Fruit fly (Drosophila melanogaster) whole organism, wandering third instar larva: ENCODE data around the gene sick.

ENCODE experiments used
- Abd-B ChIP-seq: fragments of >200 bp; optimal IDR thresholded peaks from 2 replicates; lab custom pipeline; 2017; ENCODE audit warnings: missing biosample characterization, missing genetic modification characterization
- CG9705 ChIP-seq: fragments of 200-800 bp; sonication (Bioruptor generic); optimal IDR thresholded peaks from 2 replicates; lab custom pipeline; 2018; ENCODE audit warnings: missing biosample characterization, mild to moderate bottlenecking, missing genetic modification characterization
- CrebA ChIP-seq: fragments of 200-800 bp; sonication (Bioruptor generic); optimal IDR thresholded peaks from 2 replicates; lab custom pipeline; 2016; ENCODE audit warnings: missing biosample characterization, mild to moderate bottlenecking, missing genetic modification characterization, borderline replicate concordance
- Dfd ChIP-seq: fragments of >200 bp; optimal IDR thresholded peaks from 2 replicates; lab custom pipeline; 2017; ENCODE audit warnings: missing biosample characterization, missing genetic modification characterization
- Dif ChIP-seq: fragments of 200-275, 200-300 bp; sonication (Bioruptor generic); optimal IDR thresholded peaks from 2 replicates; lab custom pipeline; 2018; ENCODE audit warnings: missing biosample characterization, missing genetic modification characterization; ENCODE audit not compliant: partially characterized antibody
- GATAd ChIP-seq: sonication (Bioruptor generic); optimal IDR thresholded peaks from 2 replicates; lab custom pipeline; 2016; ENCODE audit warnings: missing biosample characterization, missing genetic modification characterization
- HLH106 ChIP-seq: fragments of 200-800 bp; optimal IDR thresholded peaks from 3 replicates; lab custom pipeline; 2019; ENCODE audit warnings: missing biosample characterization, mild to moderate bottlenecking, missing genetic modification characterization, moderate library complexity
- Hnf4 ChIP-seq: fragments of 200-800 bp; sonication (Bioruptor generic); optimal IDR thresholded peaks from 2 replicates; lab custom pipeline; 2016; ENCODE audit warnings: missing biosample characterization, mild to moderate bottlenecking, missing genetic modification characterization
- Hr78 ChIP-seq: fragments of >200 bp; optimal IDR thresholded peaks from 2 replicates; lab custom pipeline; 2017; ENCODE audit warnings: missing biosample characterization, missing genetic modification characterization
- Hr83 ChIP-seq: fragments of 200-300 bp; sonication (Bioruptor generic); optimal IDR thresholded peaks from 2 replicates; lab custom pipeline; 2016; ENCODE audit warnings: missing biosample characterization, mild to moderate bottlenecking, missing genetic modification characterization, moderate library complexity; ENCODE audit not compliant: poor library complexity, severe bottlenecking
- Jra ChIP-seq: sonication (Bioruptor generic); optimal IDR thresholded peaks from 2 replicates; lab custom pipeline; 2016; ENCODE audit warnings: missing biosample characterization, missing genetic modification characterization
- Mio ChIP-seq: sonication (Bioruptor generic); optimal IDR thresholded peaks from 2 replicates; lab custom pipeline; 2016; ENCODE audit warnings: missing biosample characterization, missing genetic modification characterization
- Myc ChIP-seq: fragments of >200 bp; optimal IDR thresholded peaks from 2 replicates; lab custom pipeline; 2017
- N ChIP-seq: fragments of >200 bp; optimal IDR thresholded peaks from 2 replicates; lab custom pipeline; 2018; ENCODE audit warnings: missing biosample characterization, missing external identifiers, missing genetic modification characterization
- OdsH ChIP-seq: fragments of 200-800 bp; sonication (Bioruptor generic); optimal IDR thresholded peaks from 2 replicates; lab custom pipeline; 2016; ENCODE audit warnings: missing biosample characterization, mild to moderate bottlenecking, missing genetic modification characterization
- Sp1 ChIP-seq: fragments of 200-800 bp; sonication (Bioruptor generic); optimal IDR thresholded peaks from 3 replicates; lab custom pipeline; 2019; ENCODE audit warnings: missing biosample characterization, mild to moderate bottlenecking, missing genetic modification characterization, moderate library complexity
- Vsx2 ChIP-seq: fragments of 200-300, 225-300 bp; sonication (Bioruptor generic); optimal IDR thresholded peaks from 2 replicates; lab custom pipeline; 2018; ENCODE audit warnings: missing biosample characterization, missing genetic modification characterization; ENCODE audit not compliant: partially characterized antibody
- dl ChIP-seq, 2 experiments: fragments of 175-275, 200-275 bp in 1 of 2; fragments of 200-275 bp in 1 of 2; sonication (Bioruptor generic); optimal IDR thresholded peaks; lab custom pipeline; 2018; ENCODE audit warnings: mild to moderate bottlenecking in 2 of 2, missing biosample characterization in 2 of 2, missing genetic modification characterization in 2 of 2, moderate library complexity in 2 of 2; ENCODE audit not compliant: partially characterized antibody in 2 of 2, insufficient read depth in 1 of 2
- dmrt93B ChIP-seq: fragments of 200-800 bp; sonication (Bioruptor generic); optimal IDR thresholded peaks from 2 replicates; lab custom pipeline; 2018; ENCODE audit warnings: missing biosample characterization, mild to moderate bottlenecking, missing genetic modification characterization
- dsf ChIP-seq: sonication (Bioruptor generic); optimal IDR thresholded peaks from 2 replicates; lab custom pipeline; 2016; ENCODE audit warnings: missing biosample characterization, missing genetic modification characterization, borderline replicate concordance
- ey ChIP-seq: fragments of 200-800 bp; sonication (Bioruptor generic); optimal IDR thresholded peaks from 2 replicates; lab custom pipeline; 2016; ENCODE audit warnings: missing biosample characterization, missing genetic modification characterization
- foxo ChIP-seq, 2 experiments: fragments of 200-800 bp; sonication (Bioruptor generic); optimal IDR thresholded peaks; 2 replicates in 1 of 2; 3 replicates in 1 of 2; lab custom pipeline; 2016 to 2017; ENCODE audit warnings: missing biosample characterization in 2 of 2, missing genetic modification characterization in 2 of 2
- fru ChIP-seq: fragments of 200-800 bp; sonication (Bioruptor generic); optimal IDR thresholded peaks from 3 replicates; lab custom pipeline; 2016; ENCODE audit warnings: missing biosample characterization, mild to moderate bottlenecking, missing genetic modification characterization
- h ChIP-seq: fragments of 200-800 bp; sonication (Bioruptor generic); optimal IDR thresholded peaks from 3 replicates; lab custom pipeline; 2016; ENCODE audit warnings: missing biosample characterization, mild to moderate bottlenecking, missing genetic modification characterization
- lola ChIP-seq: fragments of >200 bp; optimal IDR thresholded peaks from 2 replicates; lab custom pipeline; 2017; ENCODE audit warnings: missing biosample characterization, missing genetic modification characterization
- pan ChIP-seq: fragments of >200 bp; optimal IDR thresholded peaks from 2 replicates; lab custom pipeline; 2017
- psq ChIP-seq: fragments of 200-800 bp; sonication (Bioruptor generic); optimal IDR thresholded peaks from 3 replicates; lab custom pipeline; 2017; ENCODE audit warnings: missing biosample characterization, mild to moderate bottlenecking, missing genetic modification characterization, moderate library complexity
- rgr ChIP-seq: fragments of 200-800 bp; sonication (Bioruptor generic); optimal IDR thresholded peaks from 3 replicates; lab custom pipeline; 2016; ENCODE audit warnings: missing biosample characterization, mild to moderate bottlenecking, missing genetic modification characterization
- tai ChIP-seq: sonication (Bioruptor generic); optimal IDR thresholded peaks from 2 replicates; lab custom pipeline; 2016; ENCODE audit warnings: missing biosample characterization, missing genetic modification characterization
- woc ChIP-seq: sonication (Bioruptor generic); optimal IDR thresholded peaks from 2 replicates; lab custom pipeline; 2016; ENCODE audit warnings: missing biosample characterization, mild to moderate bottlenecking, missing genetic modification characterization

The sick gene

DNA sequence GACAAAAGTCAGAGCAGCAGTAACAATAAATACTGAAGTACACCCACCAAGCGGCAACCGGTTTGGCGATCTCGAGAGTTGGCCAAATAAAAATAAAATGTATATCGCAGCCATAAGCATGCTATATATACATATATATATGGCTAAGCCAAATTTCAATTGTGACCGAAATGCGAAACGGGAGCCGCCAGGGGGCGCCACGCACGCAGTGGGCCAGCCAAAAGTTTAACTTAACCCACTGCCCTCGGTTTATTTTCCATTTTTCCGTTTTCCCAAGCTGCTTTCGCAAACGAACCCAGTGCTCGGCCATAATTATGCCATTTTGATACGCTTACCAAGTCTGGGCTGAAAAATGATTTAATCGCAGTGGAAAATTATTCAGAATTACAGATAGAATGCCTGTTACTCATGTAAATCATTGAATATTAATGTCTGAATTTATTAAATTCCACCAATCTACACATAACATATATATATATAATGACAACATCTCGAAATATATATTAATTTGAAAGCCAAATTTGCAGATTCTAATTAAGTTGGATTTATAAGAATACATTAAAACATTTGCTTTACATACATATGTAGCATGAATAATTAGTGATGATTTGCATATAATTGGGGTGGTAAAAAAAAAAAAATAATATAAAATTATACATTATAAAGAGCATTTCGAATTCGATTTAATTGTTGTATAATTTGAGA is 193.6 kb downstream of the sick start:
- TF ChIP-seq woc = no peak
- TF ChIP-seq Myc (lab: Kevin White, UChicago) = no peak
- TF ChIP-seq Abd-B (GFP tag; lab: Kevin White, UChicago) = no peak
- no peak for TF ChIP-seq lola (GFP tag; lab: Kevin White, UChicago)
- TF ChIP-seq tai (GFP tag; lab: Kevin White, UChicago) = no peak
- no peak for TF ChIP-seq Dfd
- TF ChIP-seq Hr78 (GFP tag; lab: Kevin White, UChicago) = no peak

DNA sequence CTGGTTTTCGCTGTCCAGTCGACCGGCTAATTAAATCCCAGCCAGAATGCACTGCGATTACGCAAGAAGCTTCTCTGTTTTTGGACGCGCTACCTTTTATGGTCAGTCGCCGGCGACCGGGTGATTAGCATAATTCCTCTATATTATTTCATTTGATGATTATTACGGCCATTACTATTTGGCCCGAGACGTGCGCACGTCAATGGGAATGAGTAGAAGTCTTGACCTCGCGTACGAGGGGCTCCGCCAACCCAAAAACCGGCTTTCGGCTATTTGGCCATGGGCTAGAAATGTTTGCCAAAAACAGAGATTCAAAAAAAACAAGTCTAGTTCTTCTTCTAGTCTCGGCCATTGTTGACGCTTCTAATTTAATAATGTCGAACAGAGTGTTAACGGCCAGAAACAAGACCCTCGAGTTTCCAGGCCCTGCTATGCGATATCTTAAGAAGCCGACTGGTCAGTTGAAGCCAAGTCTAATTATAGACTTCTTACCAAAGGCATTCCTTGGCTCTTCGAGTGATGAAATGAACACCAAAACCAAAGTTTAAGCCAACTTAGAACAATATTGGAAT is 196.3 kb downstream of the sick start:
- TF ChIP-seq ey (GFP tag; lab: Kevin White, UChicago) = no peak
- TF ChIP-seq Dif (GFP tag; lab: Kevin White, UChicago) = no peak
- no peak for TF ChIP-seq CG9705 (GFP tag; lab: Kevin White, UChicago)
- TF ChIP-seq lola (GFP tag; lab: Kevin White, UChicago) = no peak
- no peak for TF ChIP-seq GATAd (GFP tag; lab: Kevin White, UChicago)
- TF ChIP-seq dsf = no peak
- no peak for TF ChIP-seq dmrt93B (GFP tag; lab: Kevin White, UChicago)
- no peak for TF ChIP-seq dl (GFP tag; optimal IDR thresholded peaks at IDR 0.05; lab: Kevin White, UChicago; ENCODE audit: insufficient read depth in 1 of 2, partially characterized antibody in 2 of 2)
- TF ChIP-seq Dfd = no peak
- no peak for TF ChIP-seq pan (lab: Kevin White, UChicago)
- no peak for TF ChIP-seq CrebA (GFP tag; lab: Kevin White, UChicago)
- TF ChIP-seq Mio (GFP tag; lab: Kevin White, UChicago) = no peak
- no peak for TF ChIP-seq N
- no peak for TF ChIP-seq Hr83

DNA sequence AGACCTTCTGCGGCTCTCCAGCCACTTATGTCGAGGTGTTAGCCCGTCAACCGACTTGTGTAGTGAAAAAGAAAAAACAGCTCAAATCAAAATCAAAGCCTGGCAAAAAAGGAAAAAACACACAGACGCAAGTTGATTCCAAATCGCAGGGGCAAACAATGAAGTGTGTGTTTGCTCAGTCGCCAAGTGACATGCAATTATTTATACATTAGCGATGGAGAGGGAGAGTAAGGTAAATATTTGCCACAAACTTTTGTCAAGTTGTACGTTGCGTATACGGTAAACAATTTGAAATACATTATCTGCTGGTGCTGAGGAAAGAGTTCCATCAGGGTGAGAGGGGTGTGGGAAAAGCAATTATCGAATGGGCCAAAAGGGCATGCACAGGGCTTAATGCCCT is 202.0 kb downstream of the sick start:
- TF ChIP-seq rgr (GFP tag; lab: Kevin White, UChicago) (no peak), dl (GFP tag; optimal IDR thresholded peaks at IDR 0.05; lab: Kevin White, UChicago; ENCODE audit: insufficient read depth in 1 of 2, partially characterized antibody in 2 of 2) (no peak), Vsx2 (GFP tag; lab: Kevin White, UChicago) (no peak), lola (GFP tag; lab: Kevin White, UChicago) (no peak), HLH106 (tag; lab: Kevin White, UChicago) (no peak)

DNA sequence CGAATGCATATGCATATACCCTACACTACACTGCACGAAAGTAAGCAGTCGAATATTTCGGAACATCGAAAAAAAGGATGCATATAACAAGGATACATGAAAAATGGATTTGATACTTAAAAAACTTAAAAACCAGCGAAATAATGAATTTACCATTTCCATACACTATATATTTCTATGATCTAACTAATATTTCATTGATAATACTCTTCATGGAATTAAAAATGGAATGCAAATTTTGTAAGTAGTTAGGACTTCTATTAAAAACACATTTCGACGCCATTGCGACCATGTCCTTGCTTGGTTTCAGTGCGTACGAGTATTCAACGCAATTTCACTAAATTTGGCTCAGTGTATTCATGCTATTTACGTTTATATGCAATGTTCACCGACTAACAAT is 205.9 kb downstream of the sick start:
- TF ChIP-seq foxo (GFP tag; optimal IDR thresholded peaks at IDR 0.05; lab: Kevin White, UChicago) (peak in 1 of 2 experiments; percentile 32), rgr (GFP tag; lab: Kevin White, UChicago) (peak; percentile 11), HLH106 (tag; lab: Kevin White, UChicago) (peak; percentile 21), fru (GFP tag; lab: Kevin White, UChicago) (peak; percentile 15), h (GFP tag; lab: Kevin White, UChicago) (peak; percentile 19), dmrt93B (GFP tag; lab: Kevin White, UChicago) (no peak)
- TF ChIP-seq, all 38 proteins: peak for 5

DNA sequence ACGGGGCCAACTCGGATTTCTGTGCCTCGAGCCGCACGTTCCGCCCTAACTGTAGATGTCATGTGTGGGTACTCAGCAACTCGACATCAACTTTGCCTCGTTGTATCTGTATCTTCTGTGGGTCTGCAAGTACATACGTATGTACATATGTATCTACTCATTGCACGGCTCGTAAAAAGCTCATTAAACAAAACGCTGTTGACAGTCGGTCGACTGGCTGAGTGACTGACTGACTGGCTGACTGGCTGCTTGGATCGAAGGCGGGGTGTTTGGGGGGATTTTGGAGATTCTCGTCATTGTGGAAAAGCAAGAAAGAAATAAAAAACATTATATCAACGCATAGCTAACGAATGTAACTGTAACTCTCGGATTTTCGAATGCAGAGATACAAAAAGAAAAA is 208.2 kb downstream of the sick start:
- no peak for TF ChIP-seq psq (GFP tag; lab: Kevin White, UChicago)
- no peak for TF ChIP-seq OdsH (GFP tag; lab: Kevin White, UChicago)
- TF ChIP-seq, all 38 proteins: peak for 0

DNA sequence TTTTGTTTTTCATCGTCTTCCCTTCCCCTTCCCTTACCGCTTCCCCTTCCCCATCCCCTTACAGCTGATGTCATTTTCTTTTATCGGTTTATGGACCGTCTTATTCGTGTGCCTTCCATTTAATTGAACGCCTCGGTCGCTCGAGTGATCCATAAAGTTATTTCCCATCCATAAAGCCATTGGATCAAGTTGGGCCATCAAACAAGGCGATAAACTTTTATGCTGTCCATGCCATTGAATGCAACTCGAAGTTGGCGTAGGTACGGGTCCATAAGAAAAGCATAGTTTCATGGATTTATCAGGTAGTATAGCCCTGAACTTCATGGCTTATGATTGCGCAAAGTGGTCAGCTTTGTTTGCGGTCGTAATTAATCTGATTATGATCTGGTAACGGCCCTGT is 208.9 kb downstream of the sick start:
- TF ChIP-seq CrebA (GFP tag; lab: Kevin White, UChicago) (no peak), psq (GFP tag; lab: Kevin White, UChicago) (no peak), Vsx2 (GFP tag; lab: Kevin White, UChicago) (no peak), Sp1 (GFP tag; lab: Kevin White, UChicago) (no peak), Jra (GFP tag; lab: Kevin White, UChicago) (no peak), rgr (GFP tag; lab: Kevin White, UChicago) (no peak), Hnf4 (GFP tag; lab: Kevin White, UChicago) (no peak), Hr83 (no peak), N (no peak), Hr78 (GFP tag; lab: Kevin White, UChicago) (no peak), foxo (GFP tag; optimal IDR thresholded peaks at IDR 0.05; lab: Kevin White, UChicago) (no peak), GATAd (GFP tag; lab: Kevin White, UChicago) (no peak), dsf (no peak), h (GFP tag; lab: Kevin White, UChicago) (no peak), Dif (GFP tag; lab: Kevin White, UChicago) (no peak), dl (GFP tag; optimal IDR thresholded peaks at IDR 0.05; lab: Kevin White, UChicago; ENCODE audit: insufficient read depth in 1 of 2, partially characterized antibody in 2 of 2) (no peak)
